Fruit fly (Drosophila melanogaster) whole organism, embryonic: ENCODE data around the gene Zir.

ENCODE experiments used
- Asciz ChIP-seq: fragments of 200-800 bp; sonication (Bioruptor generic); optimal IDR thresholded peaks from 2 replicates; lab custom pipeline; 2017; ENCODE audit warnings: missing biosample characterization, mild to moderate bottlenecking, missing genetic modification characterization, missing genetic modification reagents
- CG10431 ChIP-seq: fragments of 200-800 bp; sonication (Bioruptor generic); optimal IDR thresholded peaks from 3 replicates; lab custom pipeline; 2018; ENCODE audit warnings: missing biosample characterization, mild to moderate bottlenecking, missing genetic modification characterization
- CG12299 ChIP-seq: fragments of 200-800 bp; sonication (Bioruptor generic); optimal IDR thresholded peaks from 2 replicates; lab custom pipeline; 2018; ENCODE audit warnings: missing biosample characterization, mild to moderate bottlenecking, missing genetic modification characterization
- CG12942 ChIP-seq: fragments of 200-800 bp; sonication (Bioruptor generic); optimal IDR thresholded peaks from 3 replicates; lab custom pipeline; 2016; ENCODE audit warnings: missing biosample characterization, missing genetic modification characterization
- CG13624 ChIP-seq: fragments of 200-800 bp; sonication (Bioruptor generic); optimal IDR thresholded peaks from 2 replicates; lab custom pipeline; 2016; ENCODE audit warnings: missing biosample characterization, missing genetic modification characterization
- CG15601 ChIP-seq: fragments of 200-800 bp; sonication (Bioruptor generic); optimal IDR thresholded peaks from 3 replicates; lab custom pipeline; 2019; ENCODE audit warnings: missing biosample characterization, mild to moderate bottlenecking, missing genetic modification characterization, moderate library complexity
- CG2120 ChIP-seq: fragments of 200-800 bp; sonication (Bioruptor generic); optimal IDR thresholded peaks from 3 replicates; lab custom pipeline; 2016; ENCODE audit warnings: missing biosample characterization, missing genetic modification characterization
- CG30020 ChIP-seq: fragments of 200-800 bp; optimal IDR thresholded peaks from 2 replicates; lab custom pipeline; 2019; ENCODE audit warnings: missing biosample characterization, mild to moderate bottlenecking, missing genetic modification characterization, moderate library complexity
- CG31365 ChIP-seq: fragments of 200-800 bp; sonication (Bioruptor generic); optimal IDR thresholded peaks from 2 replicates; lab custom pipeline; 2018; ENCODE audit warnings: missing biosample characterization, mild to moderate bottlenecking, missing genetic modification characterization
- CG31441 ChIP-seq: fragments of 200-800 bp; sonication (Bioruptor generic); IDR thresholded peaks from 2 replicates; pipeline ENCODE4 v1.3.6; 2022; ENCODE audit warnings: missing biosample characterization, missing genetic modification characterization
- CG42726 ChIP-seq: fragments of 200-800 bp; sonication (Bioruptor generic); IDR thresholded peaks from 2 replicates; pipeline ENCODE4 v1.3.6; 2022; ENCODE audit warnings: missing biosample characterization, missing genetic modification characterization; ENCODE audit not compliant: partially characterized antibody
- CG6689 ChIP-seq: fragments of 200-800 bp; sonication (Bioruptor generic); IDR thresholded peaks from 2 replicates; pipeline ENCODE4 v1.3.6; 2022; ENCODE audit warnings: missing biosample characterization, missing genetic modification characterization
- CG7372 ChIP-seq: fragments of 200-800 bp; sonication (Bioruptor generic); IDR thresholded peaks from 2 replicates; pipeline ENCODE4 v1.3.6; 2022; ENCODE audit warnings: missing biosample characterization, missing genetic modification characterization
- CG7839 ChIP-seq: fragments of 200-800 bp; sonication (Bioruptor generic); optimal IDR thresholded peaks from 3 replicates; lab custom pipeline; 2018; ENCODE audit warnings: missing biosample characterization, mild to moderate bottlenecking, missing genetic modification characterization, moderate library complexity
- CG8281 ChIP-seq: fragments of 200-800 bp; sonication (Bioruptor generic); optimal IDR thresholded peaks from 2 replicates; lab custom pipeline; 2018; ENCODE audit warnings: missing biosample characterization, mild to moderate bottlenecking, missing genetic modification characterization, moderate library complexity
- CG8924 ChIP-seq: fragments of 200-800 bp; optimal IDR thresholded peaks from 3 replicates; lab custom pipeline; 2019; ENCODE audit warnings: missing biosample characterization, mild to moderate bottlenecking, missing genetic modification characterization, moderate library complexity
- CG9215 ChIP-seq: fragments of 200-800 bp; sonication (Bioruptor generic); IDR thresholded peaks from 2 replicates; pipeline ENCODE4 v1.3.6; 2022; ENCODE audit warnings: missing biosample characterization, missing genetic modification characterization
- CoRest ChIP-seq: fragments of 200-800 bp; sonication (Bioruptor generic); optimal IDR thresholded peaks from 3 replicates; lab custom pipeline; 2018; ENCODE audit warnings: missing biosample characterization, mild to moderate bottlenecking, missing genetic modification characterization, moderate library complexity
- CrebB ChIP-seq: fragments of 200-800 bp; sonication (Bioruptor generic); optimal IDR thresholded peaks from 3 replicates; lab custom pipeline; 2018; ENCODE audit warnings: missing biosample characterization, mild to moderate bottlenecking, missing genetic modification characterization
- D19A ChIP-seq: fragments of 200-800 bp; optimal IDR thresholded peaks from 3 replicates; lab custom pipeline; 2019; ENCODE audit warnings: missing biosample characterization, mild to moderate bottlenecking, missing genetic modification characterization, moderate library complexity
- Dbx ChIP-seq: fragments of 200-800 bp; sonication (Bioruptor generic); IDR thresholded peaks from 3 replicates; pipeline ENCODE4 v1.3.6; 2022; ENCODE audit warnings: missing biosample characterization, missing genetic modification characterization
- Dek ChIP-seq: fragments of 200-800 bp; sonication (Bioruptor generic); optimal IDR thresholded peaks from 3 replicates; lab custom pipeline; 2019; ENCODE audit warnings: missing biosample characterization, mild to moderate bottlenecking, missing genetic modification characterization, moderate library complexity
- HHEX ChIP-seq: fragments of 200-800 bp; sonication (Bioruptor generic); optimal IDR thresholded peaks from 3 replicates; lab custom pipeline; 2017; ENCODE audit warnings: missing biosample characterization, mild to moderate bottlenecking, missing genetic modification characterization, missing genetic modification reagents
- HLH4C ChIP-seq: fragments of 200-800 bp; sonication (Bioruptor generic); IDR thresholded peaks from 3 replicates; pipeline ENCODE4 v1.3.6; 2022; ENCODE audit warnings: missing biosample characterization, missing genetic modification characterization; ENCODE audit not compliant: partially characterized antibody
- HmgZ ChIP-seq: fragments of 200-800 bp; sonication (Bioruptor generic); optimal IDR thresholded peaks from 2 replicates; lab custom pipeline; 2018; ENCODE audit warnings: missing biosample characterization, mild to moderate bottlenecking, missing genetic modification characterization
- Optix ChIP-seq: fragments of 200-800 bp; sonication (Bioruptor generic); IDR thresholded peaks from 3 replicates; pipeline ENCODE4 v1.3.6; 2022; ENCODE audit warnings: missing biosample characterization, missing genetic modification characterization
- Ravus ChIP-seq: fragments of 200-800 bp; sonication (Bioruptor generic); IDR thresholded peaks from 2 replicates; pipeline ENCODE4 v1.3.6; 2022; ENCODE audit warnings: missing biosample characterization, missing genetic modification characterization
- ab ChIP-seq: fragments of 200-800 bp; sonication (Bioruptor generic); optimal IDR thresholded peaks from 2 replicates; lab custom pipeline; 2016; ENCODE audit warnings: missing biosample characterization, missing genetic modification characterization
- amos ChIP-seq: fragments of 200-800 bp; sonication (Bioruptor generic); IDR thresholded peaks from 2 replicates; pipeline ENCODE4 v1.3.6; 2022; ENCODE audit warnings: missing biosample characterization, missing genetic modification characterization; ENCODE audit not compliant: partially characterized antibody
- ap ChIP-seq: fragments of 200-800 bp; sonication (Bioruptor generic); IDR thresholded peaks from 2 replicates; pipeline ENCODE4 v1.3.6; 2022; ENCODE audit warnings: missing biosample characterization, missing genetic modification characterization
- ash1 ChIP-seq: fragments of 200-800 bp; sonication (Bioruptor generic); optimal IDR thresholded peaks from 2 replicates; lab custom pipeline; 2018; ENCODE audit warnings: missing biosample characterization, mild to moderate bottlenecking, missing genetic modification characterization
- crol ChIP-seq: fragments of 200-800 bp; sonication (Bioruptor generic); IDR thresholded peaks from 2 replicates; pipeline ENCODE4 v1.3.6; 2022; ENCODE audit warnings: missing biosample characterization, missing genetic modification characterization
- dm ChIP-seq: fragments of 200-800 bp; sonication (Bioruptor generic); optimal IDR thresholded peaks from 3 replicates; lab custom pipeline; 2016; ENCODE audit warnings: missing biosample characterization, missing genetic modification characterization
- gcm ChIP-seq: fragments of 200-800 bp; sonication (Bioruptor generic); optimal IDR thresholded peaks from 2 replicates; lab custom pipeline; 2019; ENCODE audit warnings: missing biosample characterization, mild to moderate bottlenecking, missing genetic modification characterization, moderate library complexity
- gcm2 ChIP-seq: fragments of 200-800 bp; sonication (Bioruptor generic); optimal IDR thresholded peaks from 2 replicates; lab custom pipeline; 2016; ENCODE audit warnings: missing biosample characterization, missing genetic modification characterization
- grau ChIP-seq: fragments of 200-800 bp; optimal IDR thresholded peaks from 3 replicates; lab custom pipeline; 2019; ENCODE audit warnings: missing biosample characterization, mild to moderate bottlenecking, missing genetic modification characterization, moderate library complexity
- ham ChIP-seq: fragments of 200-800 bp; sonication (Bioruptor generic); IDR thresholded peaks from 2 replicates; pipeline ENCODE4 v1.3.6; 2022; ENCODE audit warnings: missing biosample characterization, missing genetic modification characterization
- kah ChIP-seq: fragments of 200-800 bp; sonication (Bioruptor generic); optimal IDR thresholded peaks from 2 replicates; lab custom pipeline; 2018; ENCODE audit warnings: missing biosample characterization, mild to moderate bottlenecking, missing genetic modification characterization
- ken ChIP-seq: fragments of 200-800 bp; sonication (Bioruptor generic); IDR thresholded peaks from 3 replicates; pipeline ENCODE4 v1.3.6; 2022; ENCODE audit warnings: missing biosample characterization, missing genetic modification characterization
- luna ChIP-seq: fragments of 200-800 bp; sonication (Bioruptor generic); optimal IDR thresholded peaks from 2 replicates; lab custom pipeline; 2016; ENCODE audit warnings: missing biosample characterization, missing genetic modification characterization
- maf-S ChIP-seq: fragments of 200-800 bp; sonication (Bioruptor generic); optimal IDR thresholded peaks from 2 replicates; lab custom pipeline; 2016; ENCODE audit warnings: missing biosample characterization, missing genetic modification characterization
- otp ChIP-seq: fragments of 200-800 bp; sonication (Bioruptor generic); IDR thresholded peaks from 3 replicates; pipeline ENCODE4, ENCODE4 v1.3.6; 2022; ENCODE audit warnings: missing biosample characterization, missing genetic modification characterization
- pfk ChIP-seq: fragments of 200-800 bp; sonication (Bioruptor generic); optimal IDR thresholded peaks from 2 replicates; lab custom pipeline; 2018; ENCODE audit warnings: missing biosample characterization, mild to moderate bottlenecking, missing genetic modification characterization, moderate library complexity
- psq ChIP-seq: fragments of 200-800 bp; sonication (Bioruptor generic); optimal IDR thresholded peaks from 2 replicates; lab custom pipeline; 2017; ENCODE audit warnings: missing biosample characterization, missing genetic modification characterization
- row ChIP-seq: fragments of 200-800 bp; sonication (Bioruptor generic); IDR thresholded peaks from 3 replicates; pipeline ENCODE4 v1.3.6; 2022; ENCODE audit warnings: missing biosample characterization, missing genetic modification characterization
- shn ChIP-seq: fragments of 200-800 bp; sonication (Bioruptor generic); optimal IDR thresholded peaks from 3 replicates; lab custom pipeline; 2016; ENCODE audit warnings: missing biosample characterization, missing genetic modification characterization
- sim ChIP-seq: fragments of 200-800 bp; sonication (Bioruptor generic); IDR thresholded peaks from 2 replicates; pipeline ENCODE4 v1.3.6; 2022; ENCODE audit warnings: missing biosample characterization, missing genetic modification characterization
- trem ChIP-seq: fragments of 200-800 bp; optimal IDR thresholded peaks from 3 replicates; lab custom pipeline; 2019; ENCODE audit warnings: missing biosample characterization, mild to moderate bottlenecking, missing genetic modification characterization, moderate library complexity
- z ChIP-seq: fragments of 200-800 bp; sonication (Bioruptor generic); IDR thresholded peaks from 3 replicates; pipeline ENCODE4 v1.3.6; 2022; ENCODE audit warnings: missing biosample characterization, missing genetic modification characterization

Zir gene

dm6 chr2L:107476-108436 lies 13.2 kb downstream of the Zir start (continued):
- no peak for TF ChIP-seq gcm2 (GFP tag; lab: Kevin White, UChicago)
- TF ChIP-seq CG13624 = peak; percentile 33
- no peak for TF ChIP-seq ash1 (GFP tag; lab: Kevin White, UChicago)
- TF ChIP-seq CoRest (tag; lab: Kevin White, UChicago) = no peak
- TF ChIP-seq CG6689 (GFP tag; lab: Robert Waterston, UW) = no peak
- no peak; the same call in 2 of the 3 replicates for TF ChIP-seq ken (GFP tag; lab: Robert Waterston, UW)
- no peak for TF ChIP-seq CG7372 (GFP tag; lab: Robert Waterston, UW)
- peak; percentile 65; the same call in 2 of the 3 replicates for TF ChIP-seq Dbx (GFP tag; lab: Robert Waterston, UW)
- TF ChIP-seq CG2120 (GFP tag; lab: Kevin White, UChicago) = no peak
- no peak; the same call in 1 of the 2 replicates for TF ChIP-seq CG31441
- peak; percentile 59 for TF ChIP-seq gcm (GFP tag; lab: Kevin White, UChicago)
- peak; percentile 17; the same call in 1 of the 2 replicates for TF ChIP-seq amos (GFP tag; lab: Robert Waterston, UW)
- no peak for TF ChIP-seq luna (GFP tag; lab: Kevin White, UChicago)
- peak; percentile 45; the same call in 1 of the 3 replicates for TF ChIP-seq otp (GFP tag; lab: Robert Waterston, UW)
- TF ChIP-seq Ravus = no peak
- TF ChIP-seq CG9215 = no peak
- TF ChIP-seq ab (GFP tag; lab: Kevin White, UChicago) = no peak
- no peak for TF ChIP-seq CG12942 (GFP tag; lab: Kevin White, UChicago)
- no peak for TF ChIP-seq CG7839 (tag; lab: Kevin White, UChicago)
- TF ChIP-seq CG30020 (tag; lab: Kevin White, UChicago) = peak; percentile 16
- peak; percentile 8 for TF ChIP-seq HHEX (GFP tag; lab: Kevin White, UChicago)
- peak; percentile 43 for TF ChIP-seq CG8924
- no peak for TF ChIP-seq maf-S (GFP tag; lab: Kevin White, UChicago)
- TF ChIP-seq ham = no peak
- TF ChIP-seq CrebB (tag; lab: Kevin White, UChicago) = peak; percentile 25
- peak; percentile 90 for TF ChIP-seq CG10431
- no peak for TF ChIP-seq ap
- TF ChIP-seq CG42726 (GFP tag; lab: Robert Waterston, UW) = peak; percentile 49; the same call in 1 of the 2 replicates
- TF ChIP-seq row (GFP tag; lab: Robert Waterston, UW) = peak; percentile 76
- peak; percentile 63 for TF ChIP-seq CG12299 (tag; lab: Kevin White, UChicago)
- peak; percentile 80 for TF ChIP-seq dm
- no peak for TF ChIP-seq psq (GFP tag; lab: Kevin White, UChicago)
- TF ChIP-seq shn (GFP tag; lab: Kevin White, UChicago) = no peak
- no peak for TF ChIP-seq sim (GFP tag; lab: Robert Waterston, UW)
- no peak for TF ChIP-seq D19A
- no peak for TF ChIP-seq crol (GFP tag; lab: Robert Waterston, UW)
- no peak for TF ChIP-seq HmgZ (tag; lab: Kevin White, UChicago)
- TF ChIP-seq CG31365 = peak; percentile 36
- peak; percentile 35 for TF ChIP-seq grau
- peak; percentile 10 for TF ChIP-seq Dek (tag; lab: Kevin White, UChicago)
- no peak for TF ChIP-seq Asciz
- TF ChIP-seq trem = peak; percentile 31
- TF ChIP-seq CG15601 (tag; lab: Kevin White, UChicago) = peak; percentile 17
- TF ChIP-seq CG8281 (tag; lab: Kevin White, UChicago) = no peak
- peak; percentile 10 for TF ChIP-seq pfk (GFP tag; lab: Kevin White, UChicago)
- peak; percentile 77 for TF ChIP-seq z (GFP tag; lab: Robert Waterston, UW)
- no peak for TF ChIP-seq kah (GFP tag; lab: Kevin White, UChicago)
- TF ChIP-seq HLH4C (GFP tag; lab: Robert Waterston, UW) = 0 out of 3 replicates have a peak, but pooled peaks have one; percentile 23
- no peak for TF ChIP-seq Optix
